Worm (Caenorhabditis elegans) whole organism, L2 larva: ENCODE measurements around the gene nmy-1.

Source experiments
- F13H6.1 ChIP-seq: sonication (generic microtip); optimal IDR thresholded peaks from 2 replicates; lab custom pipeline; 2016; ENCODE audit warnings: missing genetic modification characterization, missing compliant biosample characterization
- Y55F3AM.14 ChIP-seq: fragments of 200-800 bp; sonication (Bioruptor generic); optimal IDR thresholded peaks from 2 replicates; lab custom pipeline; 2018; ENCODE audit warnings: mild to moderate bottlenecking, missing genetic modification characterization, missing compliant biosample characterization
- ZK546.5 ChIP-seq: sonication (generic microtip); optimal IDR thresholded peaks from 2 replicates; lab custom pipeline; 2017; ENCODE audit warnings: missing biosample characterization, missing genetic modification characterization
- alr-1 ChIP-seq: fragments of 150-350 bp; optimal IDR thresholded peaks from 2 replicates; lab custom pipeline; 2014; ENCODE audit warnings: missing biosample characterization, missing genetic modification characterization
- ama-1 ChIP-seq: fragments of 150-350 bp; optimal IDR thresholded peaks from 2 replicates; lab custom pipeline; 2018; ENCODE audit warnings: inconsistent platforms
- blmp-1 ChIP-seq: sonication (generic microtip); optimal IDR thresholded peaks from 2 replicates; lab custom pipeline; 2017; ENCODE audit warnings: missing genetic modification characterization, mild to moderate bottlenecking, missing compliant biosample characterization, antibody characterized with exemption, moderate library complexity; ENCODE audit not compliant: insufficient read depth
- ceh-82 ChIP-seq: fragments of 150-350 bp; optimal IDR thresholded peaks from 2 replicates; lab custom pipeline; 2014; ENCODE audit warnings: missing biosample characterization, missing genetic modification characterization
- dmd-4 ChIP-seq: sonication (generic microtip); optimal IDR thresholded peaks from 2 replicates; lab custom pipeline; 2017; ENCODE audit warnings: missing biosample characterization, missing genetic modification characterization
- egl-27 ChIP-seq: sonication (generic microtip); optimal IDR thresholded peaks from 3 replicates; lab custom pipeline; 2017; ENCODE audit warnings: missing biosample characterization, missing genetic modification reagents, missing genetic modification characterization
- elt-1 ChIP-seq: fragments of 150-350 bp; optimal IDR thresholded peaks from 2 replicates; lab custom pipeline; 2014; ENCODE audit warnings: missing biosample characterization, missing genetic modification characterization
- elt-3 ChIP-seq: sonication (generic microtip); optimal IDR thresholded peaks from 2 replicates; lab custom pipeline; 2017; ENCODE audit warnings: missing biosample characterization, missing genetic modification characterization
- fos-1 ChIP-seq: fragments of 150-350 bp; optimal IDR thresholded peaks from 2 replicates; lab custom pipeline; 2014; ENCODE audit warnings: missing biosample characterization, missing genetic modification characterization
- gmeb-1 ChIP-seq: fragments of 150-350 bp; optimal IDR thresholded peaks from 2 replicates; lab custom pipeline; 2014; ENCODE audit warnings: missing biosample characterization, missing genetic modification characterization
- lin-11 ChIP-seq: fragments of 150-350 bp; sonication (generic microtip); optimal IDR thresholded peaks from 2 replicates; lab custom pipeline; 2014; ENCODE audit warnings: missing biosample characterization, missing genetic modification characterization, inconsistent platforms, mixed read lengths
- lin-13 ChIP-seq: fragments of 150-350 bp; optimal IDR thresholded peaks from 2 replicates; lab custom pipeline; 2014; ENCODE audit warnings: missing biosample characterization, missing genetic modification reagents, missing genetic modification characterization
- lin-39 ChIP-seq: fragments of 150-350 bp; optimal IDR thresholded peaks from 2 replicates; lab custom pipeline; 2014; ENCODE audit warnings: missing biosample characterization, missing genetic modification reagents, missing genetic modification characterization
- mbf-1 ChIP-seq: sonication (generic microtip); optimal IDR thresholded peaks from 2 replicates; lab custom pipeline; 2017; ENCODE audit warnings: missing biosample characterization, missing genetic modification characterization
- nhr-11 ChIP-seq: fragments of 150-350 bp; optimal IDR thresholded peaks from 2 replicates; lab custom pipeline; 2014; ENCODE audit warnings: missing biosample characterization, missing genetic modification characterization
- nhr-12 ChIP-seq: fragments of 150-350 bp; optimal IDR thresholded peaks from 2 replicates; lab custom pipeline; 2014; ENCODE audit warnings: missing biosample characterization, missing genetic modification characterization
- nhr-21 ChIP-seq: fragments of 150-350 bp; optimal IDR thresholded peaks from 2 replicates; lab custom pipeline; 2014; ENCODE audit warnings: missing biosample characterization, missing genetic modification characterization
- nhr-237 ChIP-seq: fragments of 150-350 bp; optimal IDR thresholded peaks from 2 replicates; lab custom pipeline; 2014; ENCODE audit warnings: missing biosample characterization, missing genetic modification characterization
- nhr-25 ChIP-seq: fragments of 150-350 bp; sonication (generic microtip); optimal IDR thresholded peaks from 3 replicates; lab custom pipeline; 2014; ENCODE audit warnings: missing biosample characterization, missing genetic modification characterization
- nhr-77 ChIP-seq: fragments of 150-350 bp; optimal IDR thresholded peaks from 2 replicates; lab custom pipeline; 2014; ENCODE audit warnings: missing biosample characterization, missing genetic modification characterization
- sem-4 ChIP-seq: fragments of 150-350 bp; optimal IDR thresholded peaks from 2 replicates; lab custom pipeline; 2014; ENCODE audit warnings: missing biosample characterization, missing genetic modification reagents, missing genetic modification characterization
- skn-1 ChIP-seq: sonication (generic microtip); optimal IDR thresholded peaks from 2 replicates; lab custom pipeline; 2017; ENCODE audit warnings: missing biosample characterization, missing genetic modification characterization
- sma-3 ChIP-seq: sonication (generic microtip); optimal IDR thresholded peaks from 2 replicates; lab custom pipeline; 2016; ENCODE audit warnings: missing genetic modification reagents, missing genetic modification characterization, missing compliant biosample characterization
- sma-9 ChIP-seq, 2 experiments: fragments of 150-350 bp in 1 of 2; sonication (generic microtip) in 1 of 2; optimal IDR thresholded peaks; 2 replicates each; lab custom pipeline; 2014 to 2016; ENCODE audit warnings: missing genetic modification characterization in 2 of 2, mild to moderate bottlenecking in 1 of 2, missing biosample characterization in 1 of 2, missing compliant biosample characterization in 1 of 2, missing genetic modification reagents in 1 of 2, moderate library complexity in 1 of 2
- snpc-4 ChIP-seq: fragments of 150-350 bp; optimal IDR thresholded peaks from 2 replicates; lab custom pipeline; 2014; ENCODE audit warnings: missing biosample characterization, missing genetic modification characterization
- unc-39 ChIP-seq: fragments of 150-350 bp; optimal IDR thresholded peaks from 2 replicates; lab custom pipeline; 2014; ENCODE audit warnings: missing biosample characterization, missing genetic modification characterization
- unc-55 ChIP-seq: fragments of 150-350 bp; sonication (generic microtip); optimal IDR thresholded peaks from 3 replicates; lab custom pipeline; 2014; ENCODE audit warnings: missing biosample characterization, missing genetic modification reagents, missing genetic modification characterization
- unc-62 ChIP-seq: fragments of 150-350 bp; optimal IDR thresholded peaks from 2 replicates; lab custom pipeline; 2014; ENCODE audit warnings: missing biosample characterization, missing genetic modification reagents, missing genetic modification characterization
- ztf-1 ChIP-seq: fragments of 200-800 bp; sonication (Bioruptor generic); conservative IDR thresholded peaks from 2 replicates; pipeline ENCODE4 v1.3.6; 2022; ENCODE audit warnings: missing genetic modification characterization, missing compliant biosample characterization
- ztf-11 ChIP-seq: sonication (generic microtip); optimal IDR thresholded peaks from 2 replicates; lab custom pipeline; 2017; ENCODE audit warnings: missing biosample characterization, missing genetic modification characterization

The nmy-1 gene

ce11 chrX:2922602-2923203 is 13.4 kb downstream of the nmy-1 start:
- no peak for TF ChIP-seq nhr-12 (tag; lab: Kevin White, UChicago)
- TF ChIP-seq ama-1 (lab: Kevin White, UChicago), result no peak
- no peak for TF ChIP-seq nhr-21
- TF ChIP-seq lin-11 (tag; lab: Kevin White, UChicago), result no peak
- no peak for TF ChIP-seq nhr-237 (tag; lab: Kevin White, UChicago)
- no peak for TF ChIP-seq ztf-11 (tag; lab: Kevin White, UChicago)
- TF ChIP-seq, all 48 proteins: peak for 0

DNA sequence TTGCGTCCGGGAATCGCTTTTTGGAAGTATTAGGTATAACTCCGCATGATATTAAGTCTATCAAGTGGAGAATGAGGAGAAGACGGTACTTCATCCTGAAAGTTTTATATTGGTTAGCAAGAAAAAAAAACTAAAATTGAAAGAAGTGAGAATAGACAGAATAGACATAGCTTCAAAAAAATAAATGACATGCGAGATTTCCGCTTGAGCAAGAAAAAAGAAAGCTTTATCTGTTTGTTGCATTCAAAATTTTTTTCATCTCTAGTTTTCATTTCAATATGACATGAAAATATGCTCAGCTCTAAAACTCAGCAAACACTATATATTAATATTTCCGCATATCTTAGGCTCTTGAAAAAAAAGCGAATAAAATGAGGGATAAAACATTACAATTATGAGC is 14.6 kb downstream of the nmy-1 start, which contains the start of gene hst-3.2:
TSS of gene hst-3.2 (minus strand) at position 101 of the 400 bp plus-strand sequence.
- TF ChIP-seq nhr-12 (tag; lab: Kevin White, UChicago) (no peak), egl-27 (tag; lab: Kevin White, UChicago) (no peak), sem-4 (tag; lab: Kevin White, UChicago) (no peak), F13H6.1 (no peak), ztf-11 (tag; lab: Kevin White, UChicago) (no peak), unc-39 (tag; lab: Kevin White, UChicago) (no peak), mbf-1 (tag; lab: Kevin White, UChicago) (no peak), Y55F3AM.14 (GFP tag; lab: Kevin White, UChicago) (no peak), nhr-11 (tag; lab: Kevin White, UChicago) (no peak), gmeb-1 (tag; lab: Kevin White, UChicago) (no peak), unc-55 (GFP tag; lab: Kevin White, UChicago) (no peak), ceh-82 (no peak), elt-1 (tag; lab: Kevin White, UChicago) (no peak), blmp-1 (tag; lab: Kevin White, UChicago) (no peak), sma-3 (GFP tag; lab: Kevin White, UChicago) (no peak)

DNA sequence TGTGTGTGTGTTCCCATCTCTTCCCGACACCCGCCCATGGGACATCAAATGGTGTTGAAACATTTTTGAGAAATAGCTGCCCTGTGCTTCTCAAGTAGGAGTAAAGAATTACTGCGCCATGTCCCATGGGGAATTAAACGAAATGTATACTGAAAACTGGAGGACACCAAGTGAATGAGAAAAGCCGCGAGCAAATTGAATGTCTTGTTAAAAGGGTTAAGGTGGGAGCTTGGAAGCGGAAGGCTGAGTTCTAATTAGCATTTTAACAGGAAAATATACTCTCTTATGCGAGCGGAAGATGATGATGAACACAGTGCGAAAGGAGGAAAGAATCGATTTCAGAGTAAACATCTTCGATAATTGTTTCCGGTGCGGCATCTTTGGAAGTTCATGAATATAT is 15.1 kb downstream of the nmy-1 start:
- TF ChIP-seq gmeb-1 (tag; lab: Kevin White, UChicago) (no peak), nhr-11 (tag; lab: Kevin White, UChicago) (no peak), skn-1 (tag; lab: Kevin White, UChicago) (no peak), dmd-4 (tag; lab: Kevin White, UChicago) (no peak), nhr-21 (no peak), sma-9 (GFP tag; optimal IDR thresholded peaks at IDR 0.05; lab: Kevin White, UChicago) (no peak), sma-9 (tag; optimal IDR thresholded peaks at IDR 0.05; lab: Kevin White, UChicago) (no peak), ztf-11 (tag; lab: Kevin White, UChicago) (no peak), F13H6.1 (no peak), nhr-237 (tag; lab: Kevin White, UChicago) (no peak), nhr-12 (tag; lab: Kevin White, UChicago) (no peak)

DNA sequence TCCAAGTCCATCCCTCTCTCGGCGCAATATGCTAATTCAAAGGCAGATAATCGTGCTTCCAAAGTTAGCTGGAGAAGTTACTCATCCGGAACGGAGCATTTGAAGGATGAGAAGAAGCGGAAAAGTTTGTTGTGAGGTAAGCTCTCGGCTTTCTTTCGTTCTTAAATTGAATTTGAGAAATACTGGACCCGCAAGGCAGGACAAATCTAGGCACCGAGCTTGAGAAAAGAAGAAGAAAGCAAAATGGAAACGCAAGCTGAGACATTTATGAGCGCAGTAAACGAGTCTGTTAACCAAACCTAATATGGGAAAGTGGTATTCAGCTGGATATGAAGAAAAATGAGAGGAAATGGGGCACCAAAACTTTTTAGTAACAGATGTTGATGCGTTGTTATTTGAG is 16.6 kb downstream of the nmy-1 start:
- TF ChIP-seq ztf-11 (tag; lab: Kevin White, UChicago), result no peak
- TF ChIP-seq snpc-4 (tag; lab: Kevin White, UChicago), result no peak
- TF ChIP-seq ztf-1, result no peak
- no peak for TF ChIP-seq F13H6.1
- TF ChIP-seq unc-55 (GFP tag; lab: Kevin White, UChicago), result no peak
- TF ChIP-seq lin-39 (tag; lab: Kevin White, UChicago), result no peak
- TF ChIP-seq nhr-11 (tag; lab: Kevin White, UChicago), result no peak
- TF ChIP-seq blmp-1 (tag; lab: Kevin White, UChicago), result no peak
- TF ChIP-seq nhr-77 (tag; lab: Kevin White, UChicago), result no peak
- no peak for TF ChIP-seq skn-1 (tag; lab: Kevin White, UChicago)

DNA sequence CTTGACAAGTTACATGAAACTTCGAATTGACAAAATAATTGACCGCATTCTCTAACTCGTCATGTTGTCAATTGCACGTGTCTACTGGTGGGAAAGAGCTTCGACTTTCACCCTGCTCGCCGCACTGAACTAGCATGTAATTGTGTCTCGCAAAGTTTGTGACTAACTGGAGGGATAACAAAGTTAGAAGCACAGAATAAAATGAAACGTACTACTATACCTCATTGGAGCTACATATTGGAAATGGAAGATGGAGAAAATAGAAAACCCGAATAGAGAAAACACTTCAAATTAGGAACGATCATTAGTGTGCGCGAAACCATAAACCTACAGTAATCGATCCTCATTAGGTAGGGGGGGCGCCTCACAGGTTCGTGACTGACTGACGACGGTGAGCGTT is 18.2 kb downstream of the nmy-1 start:
- TF ChIP-seq unc-39 (tag; lab: Kevin White, UChicago), result no peak
- TF ChIP-seq nhr-237 (tag; lab: Kevin White, UChicago), result no peak
- no peak for TF ChIP-seq fos-1
- TF ChIP-seq mbf-1 (tag; lab: Kevin White, UChicago), result no peak
- no peak for TF ChIP-seq nhr-25
- TF ChIP-seq lin-13 (GFP tag; lab: Kevin White, UChicago), result no peak
- no peak for TF ChIP-seq alr-1 (tag; lab: Kevin White, UChicago)
- no peak for TF ChIP-seq elt-3
- TF ChIP-seq unc-62 (GFP tag; lab: Kevin White, UChicago), result no peak
- no peak for TF ChIP-seq sma-3 (GFP tag; lab: Kevin White, UChicago)
- TF ChIP-seq ZK546.5 (tag; lab: Kevin White, UChicago), result no peak
- TF ChIP-seq unc-55 (GFP tag; lab: Kevin White, UChicago), result no peak
- TF ChIP-seq, all 48 proteins: peak for 0
